Fruit fly (Drosophila melanogaster) whole organism: Measurements from ENCODE around the gene Daao2.

Experiments used
- CG8478 ChIP-seq: fragments of >200 bp; optimal IDR thresholded peaks from 2 replicates; lab custom pipeline; 2018; ENCODE audit warnings: inconsistent platforms
- Dll ChIP-seq: fragments of >200 bp; optimal IDR thresholded peaks from 2 replicates; lab custom pipeline; 2017
- EcR ChIP-seq, 2 experiments: fragments of >200 bp; optimal IDR thresholded peaks; 2 replicates each; lab custom pipeline; 2017; ENCODE audit warnings: missing biosample characterization in 2 of 2, missing genetic modification characterization in 2 of 2, missing genetic modification reagents in 2 of 2
- pan ChIP-seq: fragments of >200 bp; optimal IDR thresholded peaks from 2 replicates; lab custom pipeline; 2017
- psq ChIP-seq: fragments of >200 bp; optimal IDR thresholded peaks from 2 replicates; lab custom pipeline; 2017
- usp ChIP-seq: fragments of >200 bp; optimal IDR thresholded peaks from 2 replicates; lab custom pipeline; 2017; ENCODE audit warnings: missing biosample characterization, missing genetic modification characterization, mixed read lengths

- TF ChIP-seq psq (lab: Kevin White, UChicago) (no peak), usp (GFP tag; lab: Kevin White, UChicago) (no peak), pan (lab: Kevin White, UChicago) (no peak), CG8478 (no peak), Dll (lab: Kevin White, UChicago) (no peak), EcR (GFP tag; optimal IDR thresholded peaks at IDR 0.05; lab: Kevin White, UChicago) (no peak)
These were observed 29.2 kb upstream of the Daao2 start, which contains the start of gene CG17378 for dm6 chr2L:6773645-6774044.
